Worm (Caenorhabditis elegans) whole organism, mixed stage, embryonic: ENCODE measurements around the gene F22F1.2.

Experiments
- ceh-39 ChIP-seq: fragments of 150-350 bp; optimal IDR thresholded peaks from 2 replicates; lab custom pipeline; 2014; ENCODE audit warnings: missing biosample characterization, missing genetic modification characterization
- ceh-83 ChIP-seq: fragments of 200-800 bp; sonication (Bioruptor generic); optimal IDR thresholded peaks from 2 replicates; lab custom pipeline; 2018; ENCODE audit warnings: mild to moderate bottlenecking, missing genetic modification characterization, missing compliant biosample characterization
- drap-1 ChIP-seq: fragments of 200-800 bp; sonication (Bioruptor generic); optimal IDR thresholded peaks from 3 replicates; lab custom pipeline; 2018; ENCODE audit warnings: mild to moderate bottlenecking, missing genetic modification characterization, missing compliant biosample characterization
- elt-1 ChIP-seq: sonication (generic microtip); optimal IDR thresholded peaks from 2 replicates; lab custom pipeline; 2017; ENCODE audit warnings: missing genetic modification characterization, mild to moderate bottlenecking, missing compliant biosample characterization, antibody characterized with exemption, moderate library complexity, borderline replicate concordance; ENCODE audit not compliant: insufficient read depth
- flh-1 ChIP-seq: fragments of 200-800 bp; sonication (Bioruptor generic); optimal IDR thresholded peaks from 2 replicates; lab custom pipeline; 2018; ENCODE audit warnings: mild to moderate bottlenecking, missing genetic modification characterization, moderate library complexity, missing compliant biosample characterization
- lin-13 ChIP-seq: fragments of 150-350 bp; optimal IDR thresholded peaks from 2 replicates; lab custom pipeline; 2014; ENCODE audit warnings: missing biosample characterization, missing genetic modification characterization
- mep-1 ChIP-seq: fragments of 150-350 bp; optimal IDR thresholded peaks from 2 replicates; lab custom pipeline; 2017; ENCODE audit warnings: missing biosample characterization, missing genetic modification reagents, missing genetic modification characterization, inconsistent platforms
- nhr-2 ChIP-seq: fragments of 150-350 bp; optimal IDR thresholded peaks from 2 replicates; lab custom pipeline; 2014; ENCODE audit warnings: missing biosample characterization, missing genetic modification characterization
- nhr-237 ChIP-seq: fragments of 150-350 bp; optimal IDR thresholded peaks from 2 replicates; lab custom pipeline; 2014; ENCODE audit warnings: missing biosample characterization, missing genetic modification characterization
- nhr-76 ChIP-seq: sonication (generic microtip); optimal IDR thresholded peaks from 2 replicates; lab custom pipeline; 2017; ENCODE audit warnings: missing biosample characterization, missing genetic modification characterization
- snpc-4 ChIP-seq: fragments of 150-350 bp; optimal IDR thresholded peaks from 2 replicates; lab custom pipeline; 2014; ENCODE audit warnings: missing biosample characterization, missing genetic modification characterization
- ztf-11 ChIP-seq: fragments of 150-350 bp; optimal IDR thresholded peaks from 2 replicates; lab custom pipeline; 2014; ENCODE audit warnings: missing biosample characterization, missing genetic modification characterization

DNA sequence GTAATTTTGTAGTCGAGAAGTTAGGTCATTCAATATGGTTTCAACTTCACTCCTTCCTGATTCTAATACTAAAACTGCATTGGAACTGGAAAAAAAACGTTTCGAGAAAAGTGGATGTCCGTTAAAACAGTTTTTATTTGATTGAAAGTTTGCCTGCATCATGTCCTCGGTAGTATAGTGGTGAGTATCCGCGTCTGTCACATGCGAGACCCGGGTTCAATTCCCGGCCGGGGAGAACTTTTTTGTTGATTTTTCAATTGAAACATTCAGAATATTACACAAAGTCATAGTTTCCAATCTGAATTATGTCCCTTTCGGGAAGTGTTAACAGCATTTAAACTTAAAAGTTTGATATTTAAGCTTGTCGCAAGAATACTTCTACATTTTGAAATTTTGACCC is 1.5 kb downstream of the F22F1.2 start:
- no peak for TF ChIP-seq nhr-237 (tag; lab: Kevin White, UChicago)
- no peak for TF ChIP-seq ceh-39
- no peak for TF ChIP-seq ztf-11 (tag; lab: Kevin White, UChicago)
- TF ChIP-seq elt-1 (tag; lab: Kevin White, UChicago) = no peak
- TF ChIP-seq snpc-4 = no peak
- no peak for TF ChIP-seq mep-1 (tag; lab: Kevin White, UChicago)
- TF ChIP-seq nhr-2 (tag; lab: Kevin White, UChicago) = no peak
- no peak for TF ChIP-seq ceh-83 (GFP tag; lab: Kevin White, UChicago)
- TF ChIP-seq lin-13 (tag; lab: Kevin White, UChicago) = no peak
- TF ChIP-seq nhr-76 = no peak
- no peak for TF ChIP-seq drap-1 (GFP tag; lab: Kevin White, UChicago)
- TF ChIP-seq flh-1 = no peak
